Worm (Caenorhabditis elegans): ENCODE measurements around the gene F32G8.2.

Gene F32G8.2

DNA sequence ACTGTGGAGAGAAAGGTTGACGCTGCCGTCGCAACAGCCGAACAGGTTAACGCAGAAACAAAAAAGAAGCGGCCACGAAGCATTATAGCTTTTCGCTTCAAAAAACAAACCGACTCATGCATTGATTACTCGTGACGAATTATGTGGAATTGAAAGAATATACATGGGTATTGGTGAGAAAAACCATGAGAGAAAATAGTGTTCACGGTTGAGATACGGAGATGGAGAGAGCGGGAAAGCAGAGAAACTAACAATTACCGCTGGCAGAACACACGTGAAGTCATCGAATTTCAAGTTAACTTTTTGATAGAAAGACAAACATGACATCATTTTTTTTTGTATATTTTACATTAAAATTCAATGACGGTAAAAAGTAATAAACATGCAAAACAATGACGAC lies 14.5 kb upstream of the F32G8.2 start (continued):
- no peak for TF ChIP-seq F37D6.2 (tag; optimal IDR thresholded peaks at IDR 0.05)
- no peak for TF ChIP-seq mxl-2 (GFP tag; conservative IDR thresholded peaks at IDR 0.05)
- no peak for TF ChIP-seq F49E8.2 (tag; optimal IDR thresholded peaks at IDR 0.05; ENCODE audit: borderline replicate concordance)
- TF ChIP-seq dmd-8 (GFP tag; IDR thresholded peaks at IDR 0.05), result no peak
- no peak for TF ChIP-seq Y48G9A.11 (GFP tag; IDR thresholded peaks at IDR 0.05)
- TF ChIP-seq php-3 (GFP tag; IDR thresholded peaks at IDR 0.05), result no peak
- no peak for TF ChIP-seq zip-2 (tag; optimal IDR thresholded peaks at IDR 0.05)
- TF ChIP-seq mep-1 (tag; optimal IDR thresholded peaks at IDR 0.05), result no peak
- TF ChIP-seq arid-1 (GFP tag; conservative IDR thresholded peaks at IDR 0.05), result no peak
- TF ChIP-seq T20F7.1 (GFP tag; optimal IDR thresholded peaks at IDR 0.05), result peak; percentile 8
- no peak for TF ChIP-seq daf-12 (tag; optimal IDR thresholded peaks at IDR 0.05)
- peak; percentile 29 for TF ChIP-seq lin-38 (GFP tag; IDR thresholded peaks at IDR 0.05)
- 0 out of 2 replicates have a peak, but pooled peaks have one; percentile 18 for TF ChIP-seq hmg-1.1 (GFP tag; IDR thresholded peaks at IDR 0.05)
- no peak for TF ChIP-seq aly-2 (tag; optimal IDR thresholded peaks at IDR 0.05)
- TF ChIP-seq ama-1 (optimal IDR thresholded peaks at IDR 0.05), result no peak
- TF ChIP-seq nhr-237 (tag; optimal IDR thresholded peaks at IDR 0.05), result no peak
- no peak for TF ChIP-seq spr-1 (tag; optimal IDR thresholded peaks at IDR 0.05)
- no peak for TF ChIP-seq nhr-102 (tag; optimal IDR thresholded peaks at IDR 0.05)
- no peak for TF ChIP-seq ztf-11 (tag; optimal IDR thresholded peaks at IDR 0.05)
- no peak for TF ChIP-seq nhr-77 (tag; optimal IDR thresholded peaks at IDR 0.05)
- no peak for TF ChIP-seq ceh-82 (tag; optimal IDR thresholded peaks at IDR 0.05)
- no peak for TF ChIP-seq ces-1 (GFP tag; optimal IDR thresholded peaks at IDR 0.05)
- 0 out of 2 replicates have a peak, but pooled peaks have one; percentile 26 for TF ChIP-seq egl-43 (GFP tag; IDR thresholded peaks at IDR 0.05)
- no peak for TF ChIP-seq duxl-1 (tag; optimal IDR thresholded peaks at IDR 0.05; ENCODE audit: poor library complexity)
- TF ChIP-seq nhr-11 (tag; optimal IDR thresholded peaks at IDR 0.05), result no peak
- TF ChIP-seq Y105C5A.15 (GFP tag; IDR thresholded peaks at IDR 0.05), result no peak
- TF ChIP-seq fkh-10 (GFP tag; optimal IDR thresholded peaks at IDR 0.05), result no peak
- no peak for TF ChIP-seq set-16 (GFP tag; IDR thresholded peaks at IDR 0.05)
- TF ChIP-seq zip-11 (GFP tag; IDR thresholded peaks at IDR 0.05), result no peak
- TF ChIP-seq ZK546.5 (tag; optimal IDR thresholded peaks at IDR 0.05), result no peak
- peak; percentile 37 for TF ChIP-seq dmd-6 (GFP tag; IDR thresholded peaks at IDR 0.05)
- TF ChIP-seq ceh-62 (tag; optimal IDR thresholded peaks at IDR 0.05), result no peak
- TF ChIP-seq zag-1 (tag; optimal IDR thresholded peaks at IDR 0.05), result no peak
- TF ChIP-seq nhr-6 (tag; optimal IDR thresholded peaks at IDR 0.05), result no peak
- no peak for TF ChIP-seq nhr-41 (GFP tag; IDR thresholded peaks at IDR 0.05)
- peak; percentile 2 for TF ChIP-seq pqm-1 (tag; optimal IDR thresholded peaks at IDR 0.05)
- TF ChIP-seq lin-39 (tag; optimal IDR thresholded peaks at IDR 0.05), result no peak
- TF ChIP-seq saeg-2 (GFP tag; IDR thresholded peaks at IDR 0.05), result no peak
- no peak for TF ChIP-seq nhr-76 (tag; optimal IDR thresholded peaks at IDR 0.05)
- no peak for TF ChIP-seq F44E2.7 (GFP tag; IDR thresholded peaks at IDR 0.05)
- TF ChIP-seq daf-16 (GFP tag; optimal IDR thresholded peaks at IDR 0.05), result no peak
- TF ChIP-seq daf-16 (tag; optimal IDR thresholded peaks at IDR 0.05), result peak; percentile 39
- TF ChIP-seq tra-1 (GFP tag; IDR thresholded peaks at IDR 0.05), result no peak
- TF ChIP-seq unc-62 (GFP tag; optimal IDR thresholded peaks at IDR 0.05 in 1 of 2), result no peak
- no peak for TF ChIP-seq unc-62 (tag; optimal IDR thresholded peaks at IDR 0.05)
- peak in 1 of 2 experiments; percentile 48 for TF ChIP-seq lsy-2 (tag; optimal IDR thresholded peaks at IDR 0.05)
- no peak for TF ChIP-seq unc-39 (tag; optimal IDR thresholded peaks at IDR 0.05)
- TF ChIP-seq Y75B8A.6 (GFP tag; IDR thresholded peaks at IDR 0.05), result no peak
- no peak for TF ChIP-seq Y5F2A.4 (GFP tag; optimal IDR thresholded peaks at IDR 0.05)
- no peak for TF ChIP-seq ztf-7 (tag; optimal IDR thresholded peaks at IDR 0.05)
- no peak for TF ChIP-seq ceh-20 (GFP tag; IDR thresholded peaks at IDR 0.05)
- TF ChIP-seq ceh-28 (tag; optimal IDR thresholded peaks at IDR 0.05), result no peak
- no peak for TF ChIP-seq spr-3 (GFP tag; optimal IDR thresholded peaks at IDR 0.05)
- no peak for TF ChIP-seq cey-2 (tag; optimal IDR thresholded peaks at IDR 0.05; ENCODE audit: borderline replicate concordance, insufficient read depth)
